Worm (Caenorhabditis elegans) whole organism, young adult: ENCODE measurements around the gene lsd-1.

Experiments used
- B0019.2 ChIP-seq: fragments of 200-800 bp; sonication (Bioruptor generic); conservative IDR thresholded peaks from 2 replicates; pipeline ENCODE4 v1.3.6; 2022; ENCODE audit warnings: missing genetic modification reagents, missing genetic modification characterization, missing compliant biosample characterization
- F57C9.4 ChIP-seq: sonication (generic microtip); optimal IDR thresholded peaks from 2 replicates; lab custom pipeline; 2017; ENCODE audit warnings: mild to moderate bottlenecking, missing genetic modification characterization, missing compliant biosample characterization
- ZK185.1 ChIP-seq: sonication (generic microtip); optimal IDR thresholded peaks from 2 replicates; lab custom pipeline; 2016; ENCODE audit warnings: mild to moderate bottlenecking, missing genetic modification characterization, missing compliant biosample characterization; ENCODE audit not compliant: poor library complexity, severe bottlenecking
- hlh-26 ChIP-seq: fragments of 200-800 bp; sonication (Bioruptor generic); conservative IDR thresholded peaks from 2 replicates; pipeline ENCODE4 v1.3.6; 2022; ENCODE audit warnings: missing genetic modification reagents, missing genetic modification characterization, missing compliant biosample characterization
- unc-130 ChIP-seq: sonication (generic microtip); optimal IDR thresholded peaks from 2 replicates; lab custom pipeline; 2016; ENCODE audit warnings: missing genetic modification reagents, missing genetic modification characterization, missing compliant biosample characterization
- unc-62 ChIP-seq: fragments of 150-350 bp; optimal IDR thresholded peaks from 2 replicates; lab custom pipeline; 2014; ENCODE audit warnings: missing biosample characterization, missing genetic modification reagents, missing genetic modification characterization

- TF ChIP-seq F57C9.4, result peak; percentile 28
- TF ChIP-seq unc-62 (GFP tag; lab: Kevin White, UChicago), result peak; percentile 77
- peak; percentile 22 for TF ChIP-seq unc-130 (GFP tag; lab: Kevin White, UChicago)
- TF ChIP-seq ZK185.1 (tag; lab: Kevin White, UChicago), result peak; percentile 98
- TF ChIP-seq B0019.2 (GFP tag; lab: Robert Waterston, UW), result no peak
- TF ChIP-seq hlh-26 (GFP tag; lab: Robert Waterston, UW), result no peak
Measured at ce11 chrX:11937343-11937935, 11.2 kb upstream of the lsd-1 start.
